Worm (Caenorhabditis elegans) whole organism, L1 larva: Measurements from ENCODE around the gene arf-5.

Experiments
- C16A3.4 ChIP-seq: fragments of 150-350 bp; optimal IDR thresholded peaks from 2 replicates; lab custom pipeline; 2014; ENCODE audit warnings: missing biosample characterization, missing genetic modification characterization
- Y116A8C.19 ChIP-seq: sonication (generic microtip); optimal IDR thresholded peaks from 2 replicates; lab custom pipeline; 2016; ENCODE audit warnings: missing compliant biosample characterization, missing genetic modification characterization, borderline replicate concordance
- alr-1 ChIP-seq: fragments of 200-800 bp; sonication (Bioruptor generic); optimal IDR thresholded peaks from 2 replicates; lab custom pipeline; 2018; ENCODE audit warnings: borderline replicate concordance, mild to moderate bottlenecking, missing genetic modification characterization, missing compliant biosample characterization
- aly-2 ChIP-seq: fragments of 150-350 bp; optimal IDR thresholded peaks from 2 replicates; lab custom pipeline; 2014; ENCODE audit warnings: missing biosample characterization, missing genetic modification characterization
- blmp-1 ChIP-seq: fragments of 150-350 bp; optimal IDR thresholded peaks from 2 replicates; lab custom pipeline; 2014; ENCODE audit warnings: missing biosample characterization, missing genetic modification characterization
- ceh-8 ChIP-seq: fragments of 200-800 bp; sonication (Bioruptor generic); optimal IDR thresholded peaks from 2 replicates; lab custom pipeline; 2018; ENCODE audit warnings: mild to moderate bottlenecking, missing genetic modification characterization, moderate library complexity, missing compliant biosample characterization
- ceh-82 ChIP-seq, 3 experiments: fragments of 150-350 bp in 1 of 3; sonication (generic microtip) in 2 of 3; optimal IDR thresholded peaks; 2 replicates each; lab custom pipeline; 2014 to 2017; ENCODE audit warnings: missing biosample characterization in 3 of 3, missing genetic modification characterization in 3 of 3
- ceh-88 ChIP-seq: fragments of 200-800 bp; sonication (Bioruptor generic); IDR thresholded peaks from 2 replicates; pipeline ENCODE4 v1.3.6; 2022; ENCODE audit warnings: missing genetic modification characterization, missing compliant biosample characterization
- ceh-90 ChIP-seq: sonication (generic microtip); optimal IDR thresholded peaks from 2 replicates; lab custom pipeline; 2016; ENCODE audit warnings: missing genetic modification characterization, missing compliant biosample characterization
- dpl-1 ChIP-seq, 3 experiments: fragments of 150-350 bp in 2 of 3; sonication (generic microtip) in 1 of 3; optimal IDR thresholded peaks; 2 replicates each; lab custom pipeline; 2014 to 2017; ENCODE audit warnings: missing biosample characterization in 3 of 3, missing genetic modification characterization in 3 of 3, missing genetic modification reagents in 3 of 3
- dsc-1 ChIP-seq: sonication (generic microtip); optimal IDR thresholded peaks from 2 replicates; lab custom pipeline; 2016; ENCODE audit warnings: mild to moderate bottlenecking, missing genetic modification characterization, missing compliant biosample characterization
- efl-1 ChIP-seq, 4 experiments: fragments of 150-350 bp; optimal IDR thresholded peaks in 3 of 4; peaks in 1 of 4; 1 replicate in 1 of 4; 2 replicates in 3 of 4; lab custom pipeline; 2014; ENCODE audit warnings: missing biosample characterization in 2 of 4, missing genetic modification characterization in 2 of 4, missing genetic modification reagents in 2 of 4
- egl-27 ChIP-seq, 2 experiments: fragments of 150-350 bp in 1 of 2; sonication (generic microtip); optimal IDR thresholded peaks; 3 replicates each; lab custom pipeline; 2017 to 2018; ENCODE audit warnings: missing biosample characterization in 2 of 2, missing genetic modification characterization in 2 of 2, missing genetic modification reagents in 2 of 2
- elt-3 ChIP-seq, 6 experiments: fragments of 150-350 bp in 1 of 6; sonication (generic microtip); optimal IDR thresholded peaks; 2 replicates each; lab custom pipeline; 2017 to 2018; ENCODE audit warnings: missing biosample characterization in 6 of 6, missing genetic modification characterization in 6 of 6, inconsistent platforms in 1 of 6
- fkh-4 ChIP-seq: sonication (generic microtip); optimal IDR thresholded peaks from 2 replicates; lab custom pipeline; 2016; ENCODE audit warnings: missing compliant biosample characterization, missing genetic modification characterization, borderline replicate concordance
- fkh-8 ChIP-seq: sonication (generic microtip); optimal IDR thresholded peaks from 2 replicates; lab custom pipeline; 2016; ENCODE audit warnings: mild to moderate bottlenecking, missing genetic modification characterization, missing compliant biosample characterization
- fos-1 ChIP-seq: fragments of 150-350 bp; optimal IDR thresholded peaks from 2 replicates; lab custom pipeline; 2014; ENCODE audit warnings: missing biosample characterization, missing genetic modification characterization
- hlh-4 ChIP-seq: sonication (generic microtip); optimal IDR thresholded peaks from 2 replicates; lab custom pipeline; 2016; ENCODE audit warnings: mild to moderate bottlenecking, missing genetic modification characterization, missing compliant biosample characterization
- isw-1 ChIP-seq: fragments of 200-800 bp; sonication (Bioruptor generic); IDR thresholded peaks from 2 replicates; pipeline ENCODE4 v1.3.6; 2022; ENCODE audit warnings: missing genetic modification characterization, missing compliant biosample characterization
- lin-13 ChIP-seq: fragments of 150-350 bp; optimal IDR thresholded peaks from 2 replicates; lab custom pipeline; 2014; ENCODE audit warnings: missing biosample characterization, missing genetic modification reagents, missing genetic modification characterization
- lin-14 ChIP-seq: fragments of 200-800 bp; sonication (Bioruptor generic); optimal IDR thresholded peaks from 2 replicates; lab custom pipeline; 2018; ENCODE audit warnings: mild to moderate bottlenecking, missing genetic modification characterization, moderate library complexity, missing compliant biosample characterization
- lin-15B ChIP-seq: fragments of 150-350 bp; sonication (generic microtip); optimal IDR thresholded peaks from 3 replicates; lab custom pipeline; 2014; ENCODE audit warnings: missing biosample characterization, missing genetic modification characterization
- lin-35 ChIP-seq, 2 experiments: fragments of 150-350 bp; optimal IDR thresholded peaks; 2 replicates each; lab custom pipeline; 2014; ENCODE audit warnings: missing biosample characterization in 2 of 2, missing genetic modification characterization in 2 of 2, missing genetic modification reagents in 2 of 2
- lsy-2 ChIP-seq, 2 experiments: fragments of 150-350 bp; optimal IDR thresholded peaks; 2 replicates each; lab custom pipeline; 2014; ENCODE audit warnings: missing biosample characterization in 2 of 2, missing genetic modification characterization in 2 of 2
- mdl-1 ChIP-seq, 2 experiments: fragments of 150-350 bp; optimal IDR thresholded peaks; 2 replicates each; lab custom pipeline; 2014 to 2017; ENCODE audit warnings: missing biosample characterization in 2 of 2, missing genetic modification characterization in 2 of 2, inconsistent platforms in 1 of 2
- mef-2 ChIP-seq: fragments of 150-350 bp; optimal IDR thresholded peaks from 2 replicates; lab custom pipeline; 2014; ENCODE audit warnings: missing biosample characterization, missing genetic modification characterization
- mep-1 ChIP-seq: fragments of 150-350 bp; optimal IDR thresholded peaks from 2 replicates; lab custom pipeline; 2014; ENCODE audit warnings: missing biosample characterization, missing genetic modification characterization
- nhr-19 ChIP-seq: fragments of 200-800 bp; sonication (Bioruptor generic); conservative IDR thresholded peaks from 2 replicates; pipeline ENCODE4 v1.3.6; 2022; ENCODE audit warnings: missing genetic modification characterization, missing compliant biosample characterization
- nhr-20 ChIP-seq: sonication (generic microtip); optimal IDR thresholded peaks from 2 replicates; lab custom pipeline; 2016; ENCODE audit warnings: mild to moderate bottlenecking, missing genetic modification characterization, missing compliant biosample characterization
- nhr-237 ChIP-seq: fragments of 150-350 bp; optimal IDR thresholded peaks from 2 replicates; lab custom pipeline; 2014; ENCODE audit warnings: missing biosample characterization, missing genetic modification characterization
- nhr-71 ChIP-seq: sonication (generic microtip); optimal IDR thresholded peaks from 2 replicates; lab custom pipeline; 2016; ENCODE audit warnings: mild to moderate bottlenecking, missing genetic modification characterization, moderate library complexity, missing compliant biosample characterization
- nhr-77 ChIP-seq: fragments of 150-350 bp; optimal IDR thresholded peaks from 2 replicates; lab custom pipeline; 2014; ENCODE audit warnings: missing biosample characterization, missing genetic modification characterization
- nhr-84 ChIP-seq: sonication (generic microtip); optimal IDR thresholded peaks from 2 replicates; lab custom pipeline; 2017; ENCODE audit warnings: missing biosample characterization, missing genetic modification characterization
- nhr-85 ChIP-seq: sonication (generic microtip); peaks from one replicate; lab custom pipeline; 2016; ENCODE audit warnings: missing genetic modification characterization, inconsistent platforms, missing compliant biosample characterization
- nhr-90 ChIP-seq: sonication (generic microtip); optimal IDR thresholded peaks from 2 replicates; lab custom pipeline; 2016; ENCODE audit warnings: mild to moderate bottlenecking, missing genetic modification characterization, missing compliant biosample characterization; ENCODE audit not compliant: poor library complexity
- rnt-1 ChIP-seq: sonication (generic microtip); optimal IDR thresholded peaks from 2 replicates; lab custom pipeline; 2016; ENCODE audit warnings: mild to moderate bottlenecking, missing genetic modification characterization, moderate library complexity, missing compliant biosample characterization
- skn-1 ChIP-seq: fragments of 150-350 bp; optimal IDR thresholded peaks from 2 replicates; lab custom pipeline; 2014; ENCODE audit warnings: missing biosample characterization, missing genetic modification characterization
- snu-23 ChIP-seq: sonication (generic microtip); optimal IDR thresholded peaks from 2 replicates; lab custom pipeline; 2016; ENCODE audit warnings: missing genetic modification characterization, missing compliant biosample characterization
- swsn-7 ChIP-seq: sonication (generic microtip); optimal IDR thresholded peaks from 2 replicates; lab custom pipeline; 2016; ENCODE audit warnings: missing genetic modification characterization, missing compliant biosample characterization
- tbx-2 ChIP-seq: sonication (generic microtip); optimal IDR thresholded peaks from 2 replicates; lab custom pipeline; 2016; ENCODE audit warnings: missing genetic modification characterization, missing compliant biosample characterization
- unc-130 ChIP-seq: fragments of 150-350 bp; optimal IDR thresholded peaks from 2 replicates; lab custom pipeline; 2017; ENCODE audit warnings: missing biosample characterization, missing genetic modification characterization, inconsistent platforms
- unc-86 ChIP-seq: sonication (generic microtip); optimal IDR thresholded peaks from 2 replicates; lab custom pipeline; 2016; ENCODE audit warnings: missing genetic modification characterization, missing compliant biosample characterization
- unc-98 ChIP-seq: fragments of 200-800 bp; sonication (Bioruptor generic); IDR thresholded peaks from 2 replicates; pipeline ENCODE4 v1.3.6; 2022; ENCODE audit warnings: missing genetic modification characterization, missing compliant biosample characterization
- vab-15 ChIP-seq: sonication (generic microtip); optimal IDR thresholded peaks from 2 replicates; lab custom pipeline; 2017; ENCODE audit warnings: missing genotype, mild to moderate bottlenecking, missing genetic modification characterization, missing compliant biosample characterization
- ztf-11 ChIP-seq, 2 experiments: sonication (generic microtip); optimal IDR thresholded peaks; 2 replicates each; lab custom pipeline; 2016 to 2017; ENCODE audit warnings: missing genetic modification characterization in 2 of 2, missing biosample characterization in 1 of 2, missing compliant biosample characterization in 1 of 2

The arf-5 gene

DNA sequence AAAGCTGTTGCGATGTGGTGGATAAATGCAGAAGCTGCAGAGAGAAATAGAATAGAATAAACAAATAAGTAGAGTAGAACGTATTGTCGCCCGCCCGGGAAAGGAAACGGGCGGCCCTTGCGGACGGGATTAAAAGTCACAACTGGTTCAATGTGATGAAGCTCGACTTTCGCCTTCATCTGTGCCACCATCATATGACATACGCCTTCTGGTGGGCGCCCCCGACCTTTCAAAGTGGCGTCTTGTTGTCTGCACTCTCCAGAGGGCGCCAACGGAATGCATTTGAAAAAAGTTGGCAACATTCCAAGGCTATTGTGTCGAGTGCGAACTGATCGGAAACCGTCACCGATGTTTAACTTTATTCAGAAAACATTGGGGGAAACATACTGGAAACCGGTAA, 39.1 kb upstream of the arf-5 start:
- TF ChIP-seq hlh-4 (no peak), ceh-90 (tag; lab: Kevin White, UChicago) (no peak), mdl-1 (tag; optimal IDR thresholded peaks at IDR 0.05; lab: Kevin White, UChicago) (no peak), swsn-7 (tag; lab: Kevin White, UChicago) (no peak), nhr-20 (tag; lab: Kevin White, UChicago) (peak; percentile 16), ceh-88 (GFP tag; lab: Robert Waterston, UW) (no peak), mep-1 (tag; lab: Kevin White, UChicago) (no peak), efl-1 (optimal IDR thresholded peaks at IDR 0.05; lab: Kevin White, UChicago) (peak in 1 of 2 experiments; percentile 22), efl-1 (GFP tag; optimal IDR thresholded peaks at IDR 0.05 in 1 of 2; lab: Kevin White, UChicago) (peak; percentile 33 to 39), nhr-84 (no peak), unc-98 (GFP tag; lab: Robert Waterston, UW) (no peak), mef-2 (no peak), fkh-4 (tag; lab: Kevin White, UChicago) (no peak), fos-1 (no peak), lin-35 (GFP tag; optimal IDR thresholded peaks at IDR 0.05; lab: Kevin White, UChicago) (peak in 1 of 2 experiments; percentile 40), vab-15 (tag; lab: Kevin White, UChicago) (no peak), nhr-85 (tag; lab: Kevin White, UChicago) (peak; percentile 9), blmp-1 (peak; percentile 75), dpl-1 (GFP tag; optimal IDR thresholded peaks at IDR 0.05; lab: Kevin White, UChicago) (peak; percentile 10 to 51 (median 23)), Y116A8C.19 (no peak), snu-23 (peak; percentile 29), nhr-237 (tag; lab: Kevin White, UChicago) (no peak), aly-2 (tag; lab: Kevin White, UChicago) (no peak), dsc-1 (tag; lab: Kevin White, UChicago) (no peak), skn-1 (no peak), lin-15B (no peak), nhr-71 (peak; percentile 13), lin-14 (GFP tag; lab: Kevin White, UChicago) (peak; percentile 66), elt-3 (tag; optimal IDR thresholded peaks at IDR 0.05; lab: Kevin White, UChicago) (no peak), lsy-2 (tag; optimal IDR thresholded peaks at IDR 0.05; lab: Kevin White, UChicago) (peak in 1 of 2 experiments; percentile 27), unc-130 (tag; lab: Kevin White, UChicago) (no peak), egl-27 (tag; optimal IDR thresholded peaks at IDR 0.05; lab: Kevin White, UChicago) (no peak), alr-1 (tag; lab: Kevin White, UChicago) (no peak)
- TF ChIP-seq, all 84 proteins: peak for 10

DNA sequence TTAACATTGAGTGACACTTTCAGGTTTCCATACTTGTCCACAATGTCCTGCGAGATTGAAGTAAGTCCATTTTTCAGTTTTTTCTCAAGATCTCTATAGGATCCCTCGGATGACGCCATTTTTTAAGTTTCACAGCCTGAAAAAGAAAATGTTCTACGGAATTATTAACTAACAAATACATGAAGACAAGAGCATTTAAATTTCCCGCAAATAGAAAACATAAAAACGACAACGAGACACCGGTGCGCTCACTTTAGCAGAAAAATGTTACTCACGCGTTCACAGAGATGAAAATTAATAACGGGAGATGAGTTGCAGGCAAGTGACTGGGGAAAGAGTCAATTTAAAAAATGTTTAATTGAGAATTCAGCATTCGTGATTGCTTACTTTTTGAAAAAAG, 35.9 kb upstream of the arf-5 start, which contains the start of gene czw-1:
czw-1 (minus strand) TSS at position 369 of the 400 bp plus-strand sequence.
- peak in 1 of 2 experiments; percentile 61 for TF ChIP-seq lin-35 (GFP tag; optimal IDR thresholded peaks at IDR 0.05; lab: Kevin White, UChicago)
- no peak for TF ChIP-seq fkh-8 (tag; lab: Kevin White, UChicago)
- no peak for TF ChIP-seq fkh-4 (tag; lab: Kevin White, UChicago)
- no peak for TF ChIP-seq isw-1 (GFP tag; lab: Robert Waterston, UW)
- TF ChIP-seq unc-86 = no peak
- no peak for TF ChIP-seq dsc-1 (tag; lab: Kevin White, UChicago)
- TF ChIP-seq efl-1 (optimal IDR thresholded peaks at IDR 0.05; lab: Kevin White, UChicago) = no peak
- TF ChIP-seq efl-1 (GFP tag; optimal IDR thresholded peaks at IDR 0.05 in 1 of 2; lab: Kevin White, UChicago) = peak; percentile 52 to 97
- peak in 2 of 3 experiments; percentile 36 to 49 for TF ChIP-seq dpl-1 (GFP tag; optimal IDR thresholded peaks at IDR 0.05; lab: Kevin White, UChicago)

DNA sequence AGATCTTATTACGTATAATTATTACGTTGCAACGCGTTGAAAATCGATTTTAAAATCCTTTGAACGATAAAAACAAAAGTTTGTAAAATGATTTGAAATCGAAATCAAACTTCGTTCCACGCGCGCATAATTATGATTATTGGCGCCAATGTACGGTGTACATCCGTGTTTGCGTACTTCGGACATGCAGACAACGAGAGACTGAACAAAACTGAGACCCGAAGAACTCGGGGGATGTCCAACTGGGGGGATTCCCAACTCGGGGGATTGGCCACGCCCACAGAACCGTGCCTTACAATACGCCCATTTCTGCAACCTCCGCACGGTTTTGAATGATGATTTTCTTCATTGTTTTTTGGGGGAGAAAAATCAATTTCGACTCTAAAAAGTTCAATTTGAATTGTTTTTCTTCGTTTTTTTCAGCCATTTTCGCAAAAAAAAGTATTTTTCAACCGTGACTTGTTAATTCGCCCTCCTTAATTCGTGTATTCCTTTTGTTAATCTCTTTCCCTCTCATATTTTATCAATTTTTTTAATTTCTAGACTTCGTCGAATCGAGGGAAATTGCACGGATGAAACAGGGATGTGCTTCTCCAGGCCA, 35.3 kb upstream of the arf-5 start, which contains the start of gene F20D12.12:
F20D12.12 (plus strand) TSS at position 542 of the 601 bp plus-strand sequence.
- TF ChIP-seq lin-35 (GFP tag; optimal IDR thresholded peaks at IDR 0.05; lab: Kevin White, UChicago) (peak; percentile 47 to 80), nhr-90 (tag; lab: Kevin White, UChicago) (peak; percentile 39), isw-1 (GFP tag; lab: Robert Waterston, UW) (peak; percentile 91), ceh-82 (tag; optimal IDR thresholded peaks at IDR 0.05; lab: Kevin White, UChicago) (peak; percentile 17 to 77 (median 32)), dpl-1 (GFP tag; optimal IDR thresholded peaks at IDR 0.05; lab: Kevin White, UChicago) (peak; percentile 43 to 65 (median 64)), ztf-11 (tag; optimal IDR thresholded peaks at IDR 0.05; lab: Kevin White, UChicago) (peak in 1 of 2 experiments; percentile 48), nhr-19 (peak; percentile 91), fkh-8 (tag; lab: Kevin White, UChicago) (peak; percentile 75), tbx-2 (tag; lab: Kevin White, UChicago) (peak; percentile 69), mep-1 (tag; lab: Kevin White, UChicago) (peak; percentile 67), swsn-7 (tag; lab: Kevin White, UChicago) (peak; percentile 64), ceh-8 (GFP tag; lab: Kevin White, UChicago) (peak; percentile 28), dsc-1 (tag; lab: Kevin White, UChicago) (peak; percentile 35), nhr-85 (tag; lab: Kevin White, UChicago) (peak; percentile 68), rnt-1 (peak; percentile 81), nhr-20 (tag; lab: Kevin White, UChicago) (peak; percentile 75), snu-23 (peak; percentile 75), lin-13 (GFP tag; lab: Kevin White, UChicago) (peak; percentile 76), blmp-1 (peak; percentile 52), unc-98 (GFP tag; lab: Robert Waterston, UW) (peak; percentile 69; the same call in 1 of the 2 replicates), nhr-77 (peak; percentile 39), C16A3.4 (tag; lab: Kevin White, UChicago) (peak; percentile 69)
